Worm (Caenorhabditis elegans) whole organism, L1 larva: ENCODE data around the gene K11H3.2.

Source experiments
- aly-2 ChIP-seq: fragments of 150-350 bp; optimal IDR thresholded peaks from 2 replicates; lab custom pipeline; 2014; ENCODE audit warnings: missing biosample characterization, missing genetic modification characterization
- blmp-1 ChIP-seq: fragments of 150-350 bp; optimal IDR thresholded peaks from 2 replicates; lab custom pipeline; 2014; ENCODE audit warnings: missing biosample characterization, missing genetic modification characterization
- dpl-1 ChIP-seq, 3 experiments: fragments of 150-350 bp in 2 of 3; sonication (generic microtip) in 1 of 3; optimal IDR thresholded peaks; 2 replicates each; lab custom pipeline; 2014 to 2017; ENCODE audit warnings: missing biosample characterization in 3 of 3, missing genetic modification characterization in 3 of 3, missing genetic modification reagents in 3 of 3
- efl-1 ChIP-seq, 4 experiments: fragments of 150-350 bp; optimal IDR thresholded peaks in 3 of 4; peaks in 1 of 4; 1 replicate in 1 of 4; 2 replicates in 3 of 4; lab custom pipeline; 2014; ENCODE audit warnings: missing biosample characterization in 2 of 4, missing genetic modification characterization in 2 of 4, missing genetic modification reagents in 2 of 4
- fos-1 ChIP-seq: fragments of 150-350 bp; optimal IDR thresholded peaks from 2 replicates; lab custom pipeline; 2014; ENCODE audit warnings: missing biosample characterization, missing genetic modification characterization
- lin-35 ChIP-seq, 2 experiments: fragments of 150-350 bp; optimal IDR thresholded peaks; 2 replicates each; lab custom pipeline; 2014; ENCODE audit warnings: missing biosample characterization in 2 of 2, missing genetic modification characterization in 2 of 2, missing genetic modification reagents in 2 of 2
- mep-1 ChIP-seq: fragments of 150-350 bp; optimal IDR thresholded peaks from 2 replicates; lab custom pipeline; 2014; ENCODE audit warnings: missing biosample characterization, missing genetic modification characterization
- nhr-11 ChIP-seq: fragments of 150-350 bp; optimal IDR thresholded peaks from 2 replicates; lab custom pipeline; 2014; ENCODE audit warnings: missing biosample characterization, missing genetic modification characterization
- nhr-47 ChIP-seq: sonication (generic microtip); optimal IDR thresholded peaks from 2 replicates; lab custom pipeline; 2016; ENCODE audit warnings: mild to moderate bottlenecking, missing genetic modification characterization, moderate library complexity, missing compliant biosample characterization

DNA sequence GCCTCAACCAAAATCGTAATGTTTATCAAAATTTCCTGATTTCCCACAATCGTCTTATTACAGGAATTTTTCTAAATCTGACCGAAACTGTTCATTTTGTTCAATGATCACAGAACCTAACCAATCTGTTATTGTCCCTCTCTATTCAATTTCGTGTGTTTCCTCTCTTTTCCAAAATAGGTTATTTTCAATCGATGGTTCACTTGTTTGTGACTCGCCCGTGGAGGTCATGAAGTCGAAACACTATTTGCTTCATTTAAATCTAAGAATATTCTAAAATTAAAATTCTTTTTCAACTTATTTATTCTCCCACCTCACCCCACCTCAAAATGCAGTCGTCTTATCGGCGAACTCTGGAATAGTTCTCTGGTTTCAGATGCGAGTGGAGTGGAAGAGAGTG lies 4.7 kb downstream of the K11H3.2 start:
- no peak for TF ChIP-seq aly-2
- TF ChIP-seq nhr-47 (tag; lab: Kevin White, UChicago), result no peak
- TF ChIP-seq fos-1, result no peak
- TF ChIP-seq efl-1 (optimal IDR thresholded peaks at IDR 0.05; lab: Kevin White, UChicago), result no peak
- no peak for TF ChIP-seq efl-1 (GFP tag; optimal IDR thresholded peaks at IDR 0.05 in 1 of 2; lab: Kevin White, UChicago)
- peak; percentile 28 for TF ChIP-seq mep-1 (tag; lab: Kevin White, UChicago)
- no peak for TF ChIP-seq dpl-1 (GFP tag; optimal IDR thresholded peaks at IDR 0.05; lab: Kevin White, UChicago)
- no peak for TF ChIP-seq blmp-1
- peak in 1 of 2 experiments; percentile 8 for TF ChIP-seq lin-35 (GFP tag; optimal IDR thresholded peaks at IDR 0.05; lab: Kevin White, UChicago)
- TF ChIP-seq nhr-11 (tag; lab: Kevin White, UChicago), result no peak
